Fruit fly (Drosophila melanogaster): Measurements from ENCODE around the gene CG10341.

CG10341 gene

DNA sequence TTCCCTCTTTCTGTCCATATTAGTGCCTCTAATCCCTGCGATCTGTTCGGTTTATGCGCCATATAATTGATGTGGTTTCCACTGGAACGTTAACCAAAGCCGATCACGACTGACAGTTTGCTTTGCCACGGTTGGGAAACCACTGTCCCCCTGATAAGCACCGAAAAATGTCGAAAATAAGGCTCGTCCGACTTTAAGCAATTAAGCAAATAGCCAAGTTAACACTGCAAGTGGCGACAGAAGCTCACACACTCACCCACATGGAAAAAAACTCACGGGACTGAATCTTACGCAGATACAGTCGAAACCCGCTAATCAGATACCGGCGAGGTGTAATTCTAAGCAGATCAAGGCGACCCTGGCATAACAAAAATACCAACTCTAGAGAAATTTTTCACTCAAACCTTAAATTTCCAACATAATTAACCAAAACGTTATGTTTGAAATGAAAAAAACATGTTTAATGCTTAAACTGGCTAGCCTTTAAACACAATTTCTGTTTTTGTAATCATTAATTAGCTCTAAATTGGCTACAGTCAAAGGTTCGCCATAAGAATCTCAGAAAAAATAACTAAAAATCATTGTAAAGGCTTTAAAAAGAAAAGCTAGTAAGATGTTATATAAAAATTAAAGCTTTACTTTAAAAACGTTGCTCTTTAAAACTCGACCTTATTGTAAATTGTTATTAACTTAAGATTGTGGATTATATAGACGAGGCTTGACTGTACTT, 20.4 kb upstream of the CG10341 start:
- TF ChIP-seq Eip93F (GFP tag; optimal IDR thresholded peaks at IDR 0.05) = peak; percentile 21
- peak; percentile 16 for TF ChIP-seq CG3032 (tag; optimal IDR thresholded peaks at IDR 0.05)
- peak; percentile 19 for TF ChIP-seq cyc (GFP tag; optimal IDR thresholded peaks at IDR 0.05)
- peak; percentile 79 for TF ChIP-seq esn (GFP tag; optimal IDR thresholded peaks at IDR 0.05)
- TF ChIP-seq CG8319 (GFP tag; optimal IDR thresholded peaks at IDR 0.05) = no peak
- TF ChIP-seq eg (GFP tag; IDR thresholded peaks at IDR 0.05) = no peak
- peak; percentile 20 for TF ChIP-seq CG11902 (GFP tag; optimal IDR thresholded peaks at IDR 0.05)
- no peak for TF ChIP-seq CG9139 (GFP tag; optimal IDR thresholded peaks at IDR 0.05)
- TF ChIP-seq Eip78C (GFP tag) = peak; percentile 80
- TF ChIP-seq CG8632 (GFP tag; optimal IDR thresholded peaks at IDR 0.05) = peak; percentile 39
- peak; percentile 67 for TF ChIP-seq CG31627 (GFP tag; optimal IDR thresholded peaks at IDR 0.05)
- no peak for TF ChIP-seq fd85E (GFP tag; optimal IDR thresholded peaks at IDR 0.05)
- TF ChIP-seq fkh (GFP tag; optimal IDR thresholded peaks at IDR 0.05) = no peak
- peak; percentile 54 for TF ChIP-seq lz (GFP tag; optimal IDR thresholded peaks at IDR 0.05)
- TF ChIP-seq Hr4 (GFP tag; optimal IDR thresholded peaks at IDR 0.05) = no peak
- TF ChIP-seq CG6792 (GFP tag; optimal IDR thresholded peaks at IDR 0.05) = no peak
- peak; percentile 35 for TF ChIP-seq Sox15 (GFP tag; optimal IDR thresholded peaks at IDR 0.05)
- peak; percentile 82 for TF ChIP-seq svp (GFP tag)
- TF ChIP-seq Ets21C (GFP tag; optimal IDR thresholded peaks at IDR 0.05) = no peak
- TF ChIP-seq CG32006 (GFP tag; optimal IDR thresholded peaks at IDR 0.05) = no peak

DNA sequence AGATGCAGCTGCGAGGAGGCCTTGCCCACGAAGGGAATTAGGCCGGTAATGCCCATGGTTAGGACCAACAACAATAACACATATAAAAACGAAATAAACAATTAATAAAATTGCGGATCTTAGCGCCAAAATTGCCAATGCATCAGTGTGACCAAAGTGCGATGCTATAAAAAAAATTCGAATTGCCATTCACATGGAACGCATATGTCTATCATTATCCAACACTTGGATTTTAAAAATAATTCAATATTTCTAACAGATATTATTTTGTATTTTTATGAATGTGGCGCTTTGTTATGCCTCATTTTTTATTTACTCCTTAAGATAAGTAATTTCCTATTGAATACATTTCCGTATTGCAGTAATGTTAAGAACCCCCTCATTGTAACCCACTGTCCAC, 16.6 kb upstream of the CG10341 start, which contains the start of gene tos:
Gene tos (minus strand): TSS at position 173 of the 400 bp plus-strand sequence.
- TF ChIP-seq esn (GFP tag; optimal IDR thresholded peaks at IDR 0.05) (peak; percentile 32), Sox15 (GFP tag; optimal IDR thresholded peaks at IDR 0.05) (no peak), CG8119 (GFP tag; IDR thresholded peaks at IDR 0.05) (no peak)

DNA sequence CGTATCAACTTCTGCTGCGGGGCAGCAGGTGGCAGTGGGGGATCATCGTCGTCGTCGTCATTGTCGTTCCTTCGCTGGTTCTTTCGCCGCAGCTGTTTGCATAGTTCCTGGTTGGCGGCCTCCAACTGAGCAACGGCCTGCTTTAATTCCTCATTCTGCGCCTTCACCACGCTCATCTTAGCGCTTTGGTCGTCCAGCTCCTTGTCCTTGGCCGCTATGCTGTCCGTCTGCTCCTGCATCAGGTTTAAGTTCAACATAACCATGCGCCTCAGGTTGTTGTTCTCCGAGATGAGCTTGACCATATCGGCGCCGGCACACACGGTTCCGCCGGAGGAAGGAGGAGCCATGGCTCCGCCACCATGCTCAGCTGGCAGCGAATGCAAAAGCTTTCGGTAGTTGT, 10.7 kb upstream of the CG10341 start:
- TF ChIP-seq CG32006 (GFP tag; optimal IDR thresholded peaks at IDR 0.05) = no peak
- no peak for TF ChIP-seq CG3919 (GFP tag; optimal IDR thresholded peaks at IDR 0.05)
- TF ChIP-seq salr (GFP tag; optimal IDR thresholded peaks at IDR 0.05) = no peak
- no peak for TF ChIP-seq Hr38 (GFP tag; optimal IDR thresholded peaks at IDR 0.05)
- no peak for TF ChIP-seq fd59A (GFP tag; optimal IDR thresholded peaks at IDR 0.05)
- no peak for TF ChIP-seq spab (GFP tag; optimal IDR thresholded peaks at IDR 0.05)
- no peak for TF ChIP-seq CG10631 (GFP tag; optimal IDR thresholded peaks at IDR 0.05)
- TF ChIP-seq CG8632 (GFP tag; optimal IDR thresholded peaks at IDR 0.05) = no peak
- TF ChIP-seq CG16779 (tag; optimal IDR thresholded peaks at IDR 0.05) = no peak
- TF ChIP-seq CG9139 (GFP tag; optimal IDR thresholded peaks at IDR 0.05) = no peak
- no peak for TF ChIP-seq CG6808 (GFP tag; optimal IDR thresholded peaks at IDR 0.05)
- TF ChIP-seq Eip78C (GFP tag) = no peak
- TF ChIP-seq vri (GFP tag; optimal IDR thresholded peaks at IDR 0.05) = no peak
- no peak for TF ChIP-seq CG11902 (GFP tag; optimal IDR thresholded peaks at IDR 0.05)
- TF ChIP-seq Hr39 (GFP tag; optimal IDR thresholded peaks at IDR 0.05) = no peak
- no peak for TF ChIP-seq Smox (GFP tag; optimal IDR thresholded peaks at IDR 0.05)
- TF ChIP-seq CG1621 (tag; optimal IDR thresholded peaks at IDR 0.05) = no peak
- no peak for TF ChIP-seq dsx (GFP tag; optimal IDR thresholded peaks at IDR 0.05; ENCODE audit: poor library complexity, severe bottlenecking)

DNA sequence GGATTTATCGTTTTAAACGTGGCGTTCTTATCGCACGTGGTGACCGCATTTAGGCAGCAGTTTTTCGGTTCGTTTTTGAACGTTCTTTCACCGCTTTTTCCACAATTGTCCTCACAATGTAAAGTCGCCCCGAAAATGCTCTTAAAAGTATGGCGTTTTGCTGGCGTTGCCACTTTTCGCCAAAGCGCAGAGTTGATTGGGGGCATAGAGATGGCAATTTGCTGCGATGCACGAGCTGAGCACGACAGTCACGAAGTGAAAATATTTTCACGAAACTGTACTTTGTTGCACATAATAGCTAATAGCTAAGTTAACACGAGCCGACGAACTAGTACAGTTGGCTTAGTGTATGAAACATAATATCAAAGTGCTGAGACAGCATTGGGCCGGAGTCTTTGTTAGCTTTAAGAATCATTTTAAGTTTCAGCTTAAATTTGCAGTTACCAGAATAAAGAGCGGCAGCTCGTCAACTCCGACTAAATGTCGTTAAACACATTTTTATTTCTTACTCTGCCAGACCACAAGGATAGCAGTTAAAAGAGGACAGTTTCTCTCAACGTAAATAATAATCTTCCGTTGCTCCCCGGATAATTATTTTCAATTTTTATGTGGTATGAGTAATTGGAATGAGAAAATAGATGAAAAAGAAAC, 9.7 kb upstream of the CG10341 start, which contains the start of gene msl-1:
Gene msl-1 (minus strand): TSS at position 155 of the 651 bp plus-strand sequence.
- TF ChIP-seq fd85E (GFP tag; optimal IDR thresholded peaks at IDR 0.05) = no peak
- TF ChIP-seq net (GFP tag; optimal IDR thresholded peaks at IDR 0.05) = no peak
- TF ChIP-seq esn (GFP tag; optimal IDR thresholded peaks at IDR 0.05) = peak; percentile 39
- TF ChIP-seq CG11902 (GFP tag; optimal IDR thresholded peaks at IDR 0.05) = no peak
- TF ChIP-seq CG11294 (GFP tag; IDR thresholded peaks at IDR 0.05) = no peak
- TF ChIP-seq eg (GFP tag; IDR thresholded peaks at IDR 0.05) = no peak
- TF ChIP-seq Eip93F (GFP tag; optimal IDR thresholded peaks at IDR 0.05) = no peak
- TF ChIP-seq CG31627 (GFP tag; optimal IDR thresholded peaks at IDR 0.05) = peak; percentile 52
- TF ChIP-seq Smox (GFP tag; optimal IDR thresholded peaks at IDR 0.05) = no peak
- no peak for TF ChIP-seq Lpt (GFP tag; optimal IDR thresholded peaks at IDR 0.05)
- peak; percentile 73 for TF ChIP-seq dsx (GFP tag; optimal IDR thresholded peaks at IDR 0.05; ENCODE audit: poor library complexity, severe bottlenecking)
- TF ChIP-seq pdm3 (GFP tag; optimal IDR thresholded peaks at IDR 0.05) = no peak
- no peak for TF ChIP-seq CG9139 (GFP tag; optimal IDR thresholded peaks at IDR 0.05)
- no peak for TF ChIP-seq Sox15 (GFP tag; optimal IDR thresholded peaks at IDR 0.05)
- TF ChIP-seq Hr4 (GFP tag; optimal IDR thresholded peaks at IDR 0.05) = no peak
- no peak for TF ChIP-seq CG8319 (GFP tag; optimal IDR thresholded peaks at IDR 0.05)
- no peak for TF ChIP-seq Blimp-1 (GFP tag; optimal IDR thresholded peaks at IDR 0.05)
- TF ChIP-seq CG1621 (tag; optimal IDR thresholded peaks at IDR 0.05) = no peak
- TF ChIP-seq CG6276 (GFP tag; optimal IDR thresholded peaks at IDR 0.05) = no peak
- no peak for TF ChIP-seq CG11762 (GFP tag; optimal IDR thresholded peaks at IDR 0.05; ENCODE audit: insufficient read depth)
- peak; percentile 44 for TF ChIP-seq cyc (GFP tag; optimal IDR thresholded peaks at IDR 0.05)
- TF ChIP-seq fkh (GFP tag; optimal IDR thresholded peaks at IDR 0.05) = no peak
- TF ChIP-seq CG6792 (GFP tag; optimal IDR thresholded peaks at IDR 0.05) = no peak
- TF ChIP-seq Ets21C (GFP tag; optimal IDR thresholded peaks at IDR 0.05) = no peak
- no peak for TF ChIP-seq Hr39 (GFP tag; optimal IDR thresholded peaks at IDR 0.05)

Data from whole organism, prepupa.